Fruit fly (Drosophila melanogaster) whole organism, embryonic: ENCODE results near the gene CG31793.

ENCODE experiments used
- Doc2 ChIP-seq: fragments of 200-800 bp; sonication (Bioruptor generic); IDR thresholded peaks from 2 replicates; pipeline ENCODE4 v1.3.6; 2022; ENCODE audit warnings: missing biosample characterization, missing genetic modification characterization
- Oaz ChIP-seq: fragments of 200-800 bp; sonication (Bioruptor generic); IDR thresholded peaks from 2 replicates; pipeline ENCODE4 v1.3.6; 2022; ENCODE audit warnings: missing biosample characterization, missing genetic modification characterization
- Ssrp ChIP-seq: fragments of 200-800 bp; sonication (Bioruptor generic); optimal IDR thresholded peaks from 2 replicates; lab custom pipeline; 2018; ENCODE audit warnings: missing biosample characterization, mild to moderate bottlenecking, missing genetic modification characterization, moderate library complexity
- btn ChIP-seq: fragments of 200-800 bp; sonication (Bioruptor generic); optimal IDR thresholded peaks from 2 replicates; lab custom pipeline; 2016; ENCODE audit warnings: missing biosample characterization, missing genetic modification characterization
- dimm ChIP-seq: fragments of 200-800 bp; sonication (Bioruptor generic); IDR thresholded peaks from 2 replicates; pipeline ENCODE4 v1.3.6; 2022; ENCODE audit warnings: missing biosample characterization, missing genetic modification characterization
- gro ChIP-seq: fragments of 200-800 bp; sonication (Bioruptor generic); optimal IDR thresholded peaks from 2 replicates; lab custom pipeline; 2016; ENCODE audit warnings: missing biosample characterization, missing genetic modification characterization
- sens ChIP-seq: fragments of 200-800 bp; sonication (Bioruptor generic); peaks from one replicate; lab custom pipeline; 2016; ENCODE audit warnings: missing biosample characterization, missing genetic modification characterization

dm6 chr2L:19019640-19020039 lies 16.5 kb downstream of the CG31793 start:
- TF ChIP-seq btn (GFP tag; lab: Kevin White, UChicago) = no peak
- no peak for TF ChIP-seq dimm
- TF ChIP-seq Doc2 = no peak
- TF ChIP-seq Ssrp (tag; lab: Kevin White, UChicago) = no peak
- TF ChIP-seq gro = no peak
- TF ChIP-seq sens (GFP tag; lab: Kevin White, UChicago) = no peak
- no peak for TF ChIP-seq Oaz (GFP tag; lab: Robert Waterston, UW)
